Worm (Caenorhabditis elegans) whole organism, L1 larva: ENCODE measurements around the gene ant-1.4.

ENCODE experiments used
- C34B4.2 ChIP-seq: sonication (generic microtip); optimal IDR thresholded peaks from 2 replicates; lab custom pipeline; 2017; ENCODE audit warnings: mild to moderate bottlenecking, missing genetic modification characterization, missing compliant biosample characterization
- Y116A8C.19 ChIP-seq: sonication (generic microtip); optimal IDR thresholded peaks from 2 replicates; lab custom pipeline; 2016; ENCODE audit warnings: missing compliant biosample characterization, missing genetic modification characterization, borderline replicate concordance
- ama-1 ChIP-seq: fragments of 150-350 bp; optimal IDR thresholded peaks from 2 replicates; lab custom pipeline; 2014
- ceh-63 ChIP-seq: fragments of 200-800 bp; sonication (Bioruptor generic); optimal IDR thresholded peaks from 2 replicates; lab custom pipeline; 2018; ENCODE audit warnings: mild to moderate bottlenecking, missing genetic modification characterization, missing compliant biosample characterization
- dsc-1 ChIP-seq: sonication (generic microtip); optimal IDR thresholded peaks from 2 replicates; lab custom pipeline; 2016; ENCODE audit warnings: mild to moderate bottlenecking, missing genetic modification characterization, missing compliant biosample characterization
- efl-1 ChIP-seq, 4 experiments: fragments of 150-350 bp; optimal IDR thresholded peaks in 3 of 4; peaks in 1 of 4; 1 replicate in 1 of 4; 2 replicates in 3 of 4; lab custom pipeline; 2014; ENCODE audit warnings: missing biosample characterization in 2 of 4, missing genetic modification characterization in 2 of 4, missing genetic modification reagents in 2 of 4
- efl-3 ChIP-seq: fragments of 200-800 bp; sonication (Bioruptor generic); optimal IDR thresholded peaks from 2 replicates; lab custom pipeline; 2018; ENCODE audit warnings: mild to moderate bottlenecking, missing genetic modification characterization, missing compliant biosample characterization
- egl-27 ChIP-seq, 2 experiments: fragments of 150-350 bp in 1 of 2; sonication (generic microtip); optimal IDR thresholded peaks; 3 replicates each; lab custom pipeline; 2017 to 2018; ENCODE audit warnings: missing biosample characterization in 2 of 2, missing genetic modification characterization in 2 of 2, missing genetic modification reagents in 2 of 2
- fkh-8 ChIP-seq: sonication (generic microtip); optimal IDR thresholded peaks from 2 replicates; lab custom pipeline; 2016; ENCODE audit warnings: mild to moderate bottlenecking, missing genetic modification characterization, missing compliant biosample characterization
- lin-39 ChIP-seq: fragments of 150-350 bp; optimal IDR thresholded peaks from 2 replicates; lab custom pipeline; 2014; ENCODE audit warnings: missing biosample characterization, missing genetic modification reagents, missing genetic modification characterization
- lir-3 ChIP-seq: sonication (generic microtip); optimal IDR thresholded peaks from 2 replicates; lab custom pipeline; 2016; ENCODE audit warnings: mild to moderate bottlenecking, missing genetic modification characterization, moderate library complexity, missing compliant biosample characterization; ENCODE audit not compliant: poor library complexity
- mdl-1 ChIP-seq, 2 experiments: fragments of 150-350 bp; optimal IDR thresholded peaks; 2 replicates each; lab custom pipeline; 2014 to 2017; ENCODE audit warnings: missing biosample characterization in 2 of 2, missing genetic modification characterization in 2 of 2, inconsistent platforms in 1 of 2
- nhr-12 ChIP-seq: sonication (generic microtip); optimal IDR thresholded peaks from 2 replicates; lab custom pipeline; 2017; ENCODE audit warnings: missing biosample characterization, missing genetic modification characterization
- nhr-19 ChIP-seq: fragments of 200-800 bp; sonication (Bioruptor generic); conservative IDR thresholded peaks from 2 replicates; pipeline ENCODE4 v1.3.6; 2022; ENCODE audit warnings: missing genetic modification characterization, missing compliant biosample characterization
- sup-37 ChIP-seq: fragments of 200-800 bp; sonication (Bioruptor generic); optimal IDR thresholded peaks from 2 replicates; lab custom pipeline; 2018; ENCODE audit warnings: mild to moderate bottlenecking, missing genetic modification characterization, missing compliant biosample characterization
- tlp-1 ChIP-seq: fragments of 150-350 bp; optimal IDR thresholded peaks from 2 replicates; lab custom pipeline; 2014; ENCODE audit warnings: missing biosample characterization, missing genetic modification characterization
- unc-30 ChIP-seq: sonication (generic microtip); optimal IDR thresholded peaks from 2 replicates; lab custom pipeline; 2017; ENCODE audit warnings: missing biosample characterization, missing genetic modification characterization
- unc-62 ChIP-seq: fragments of 150-350 bp; optimal IDR thresholded peaks from 2 replicates; lab custom pipeline; 2014; ENCODE audit warnings: missing biosample characterization, missing genetic modification reagents, missing genetic modification characterization
- xbp-1 ChIP-seq: sonication (generic microtip); optimal IDR thresholded peaks from 2 replicates; lab custom pipeline; 2016; ENCODE audit warnings: missing genetic modification characterization, missing compliant biosample characterization
- zag-1 ChIP-seq: fragments of 150-350 bp; optimal IDR thresholded peaks from 2 replicates; lab custom pipeline; 2014; ENCODE audit warnings: missing biosample characterization, missing genetic modification characterization
- ztf-11 ChIP-seq, 2 experiments: sonication (generic microtip); optimal IDR thresholded peaks; 2 replicates each; lab custom pipeline; 2016 to 2017; ENCODE audit warnings: missing genetic modification characterization in 2 of 2, missing biosample characterization in 1 of 2, missing compliant biosample characterization in 1 of 2

Gene ant-1.4

DNA sequence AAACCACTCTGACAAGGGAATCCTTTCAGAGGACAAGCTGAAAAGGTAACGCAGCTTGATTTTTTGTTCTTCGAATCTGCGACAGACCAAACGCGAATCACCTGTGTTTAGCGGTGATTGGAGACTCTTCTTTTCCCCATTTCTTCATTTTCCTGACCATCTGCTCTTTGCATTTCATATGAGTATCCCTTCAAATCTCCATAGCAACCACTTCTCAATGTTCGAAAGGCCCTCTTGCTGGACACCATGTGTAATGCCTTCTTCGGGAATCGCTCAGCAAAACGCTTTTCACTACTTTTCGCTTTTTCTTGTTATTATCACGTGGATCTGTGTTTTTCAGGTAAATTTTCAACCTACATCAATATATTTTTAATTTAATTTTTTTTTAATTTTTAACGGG is 33.6 kb downstream of the ant-1.4 start, which contains the start of the genes T26A8.3 and tmem-231:
TSS of gene T26A8.3 (minus strand) at position 101 of the 400 bp plus-strand sequence.
TSS of gene tmem-231 (plus strand) at position 249 of the 400 bp plus-strand sequence.
- TF ChIP-seq egl-27 (tag; optimal IDR thresholded peaks at IDR 0.05; lab: Kevin White, UChicago), result no peak
- TF ChIP-seq fkh-8 (tag; lab: Kevin White, UChicago), result no peak
- no peak for TF ChIP-seq mdl-1 (tag; optimal IDR thresholded peaks at IDR 0.05; lab: Kevin White, UChicago)
- no peak for TF ChIP-seq lir-3
- no peak for TF ChIP-seq ceh-63
- no peak for TF ChIP-seq tlp-1 (tag; lab: Kevin White, UChicago)
- no peak for TF ChIP-seq ztf-11 (tag; optimal IDR thresholded peaks at IDR 0.05; lab: Kevin White, UChicago)
- no peak for TF ChIP-seq ama-1 (lab: Kevin White, UChicago)
- TF ChIP-seq zag-1, result no peak
- TF ChIP-seq C34B4.2, result no peak
- TF ChIP-seq unc-62, result no peak
- TF ChIP-seq xbp-1, result no peak
- TF ChIP-seq lin-39, result no peak
- TF ChIP-seq nhr-12, result no peak
- no peak for TF ChIP-seq unc-30 (tag; lab: Kevin White, UChicago)
- TF ChIP-seq sup-37, result no peak
- no peak for TF ChIP-seq efl-3 (GFP tag; lab: Kevin White, UChicago)
- no peak for TF ChIP-seq nhr-19
- no peak for TF ChIP-seq Y116A8C.19 (tag; lab: Kevin White, UChicago)

ce11 chrIV:8420961-8421360 is 39.1 kb downstream of the ant-1.4 start, which contains the start of gene M116.5:
Gene M116.5 (minus strand): TSS chrIV:8421061.
- TF ChIP-seq dsc-1, result no peak
- no peak for TF ChIP-seq tlp-1 (tag; lab: Kevin White, UChicago)
- TF ChIP-seq efl-1 (optimal IDR thresholded peaks at IDR 0.05; lab: Kevin White, UChicago), result no peak
- TF ChIP-seq efl-1 (GFP tag; optimal IDR thresholded peaks at IDR 0.05 in 1 of 2; lab: Kevin White, UChicago), result no peak
